Fruit fly (Drosophila melanogaster): ENCODE results near the gene PlexB.

Gene PlexB

dm6 chr4:43179-43935 lies at the start of gene PlexB:
TSS of gene PlexB (minus strand) at chr4:43778.
- no peak for TF ChIP-seq CG6854 (GFP tag; optimal IDR thresholded peaks at IDR 0.05)
- peak; percentile 11 for TF ChIP-seq lz (GFP tag; optimal IDR thresholded peaks at IDR 0.05)
- TF ChIP-seq Eip78C (GFP tag): peak; percentile 62
- no peak for TF ChIP-seq Ets96B (tag; optimal IDR thresholded peaks at IDR 0.05)
- peak; percentile 70 for TF ChIP-seq fkh (GFP tag; optimal IDR thresholded peaks at IDR 0.05)
- no peak for TF ChIP-seq CG10631 (GFP tag; optimal IDR thresholded peaks at IDR 0.05)
- TF ChIP-seq Hr39 (GFP tag; optimal IDR thresholded peaks at IDR 0.05): peak; percentile 33
- peak; percentile 32 for TF ChIP-seq dsx (GFP tag; optimal IDR thresholded peaks at IDR 0.05; ENCODE audit: poor library complexity, severe bottlenecking)
- peak; percentile 27 for TF ChIP-seq CG31627 (GFP tag; optimal IDR thresholded peaks at IDR 0.05)
- TF ChIP-seq CG3032 (tag; optimal IDR thresholded peaks at IDR 0.05): peak; percentile 31
- peak; percentile 5 for TF ChIP-seq topi (GFP tag; optimal IDR thresholded peaks at IDR 0.05)
- peak; percentile 24 for TF ChIP-seq pdm3 (GFP tag; optimal IDR thresholded peaks at IDR 0.05)
- TF ChIP-seq eg (GFP tag; IDR thresholded peaks at IDR 0.05): no peak

- TF ChIP-seq CG6792 (GFP tag; optimal IDR thresholded peaks at IDR 0.05) (no peak), lz (GFP tag; optimal IDR thresholded peaks at IDR 0.05) (no peak), topi (GFP tag; optimal IDR thresholded peaks at IDR 0.05) (no peak), CG6808 (GFP tag; optimal IDR thresholded peaks at IDR 0.05) (no peak), CG3032 (tag; optimal IDR thresholded peaks at IDR 0.05) (no peak), CG8319 (GFP tag; optimal IDR thresholded peaks at IDR 0.05) (no peak)
These were observed 48.4 kb upstream of the PlexB start for dm6 chr4:92000-92399.

- TF ChIP-seq esn (GFP tag; optimal IDR thresholded peaks at IDR 0.05) (no peak), Eip78C (GFP tag) (no peak), CG6854 (GFP tag; optimal IDR thresholded peaks at IDR 0.05) (no peak), cyc (GFP tag; optimal IDR thresholded peaks at IDR 0.05) (no peak), CG6163 (GFP tag; IDR thresholded peaks at IDR 0.05) (no peak), CG1621 (tag; optimal IDR thresholded peaks at IDR 0.05) (no peak), CG8119 (GFP tag; IDR thresholded peaks at IDR 0.05) (no peak), CG6276 (GFP tag; optimal IDR thresholded peaks at IDR 0.05) (no peak), CG3032 (tag; optimal IDR thresholded peaks at IDR 0.05) (no peak), dac (GFP tag; optimal IDR thresholded peaks at IDR 0.05) (no peak), Sox102F (GFP tag; optimal IDR thresholded peaks at IDR 0.05) (no peak), fd59A (GFP tag; optimal IDR thresholded peaks at IDR 0.05) (no peak), CG11294 (GFP tag; IDR thresholded peaks at IDR 0.05) (no peak), CG9139 (GFP tag; optimal IDR thresholded peaks at IDR 0.05) (no peak), salr (GFP tag; optimal IDR thresholded peaks at IDR 0.05) (no peak), dsx (GFP tag; optimal IDR thresholded peaks at IDR 0.05; ENCODE audit: poor library complexity, severe bottlenecking) (no peak)
These were observed 46.1 kb upstream of the PlexB start for dm6 chr4:89709-90108.

dm6 chr4:87278-87677 lies 43.7 kb upstream of the PlexB start:
- TF ChIP-seq Eip75B (GFP tag; optimal IDR thresholded peaks at IDR 0.05): no peak
- TF ChIP-seq Eip78C (GFP tag): peak; percentile 25

dm6 chr4:84868-85267 lies 41.3 kb upstream of the PlexB start:
- TF ChIP-seq CG8632 (GFP tag; optimal IDR thresholded peaks at IDR 0.05): no peak
- no peak for TF ChIP-seq CG3032 (tag; optimal IDR thresholded peaks at IDR 0.05)
- TF ChIP-seq CG11902 (GFP tag; optimal IDR thresholded peaks at IDR 0.05): no peak
- TF ChIP-seq fkh (GFP tag; optimal IDR thresholded peaks at IDR 0.05): no peak
- TF ChIP-seq CG32006 (GFP tag; optimal IDR thresholded peaks at IDR 0.05): no peak
- TF ChIP-seq CG11294 (GFP tag; IDR thresholded peaks at IDR 0.05): no peak
- TF ChIP-seq CG7368 (GFP tag; optimal IDR thresholded peaks at IDR 0.05): no peak
- TF ChIP-seq topi (GFP tag; optimal IDR thresholded peaks at IDR 0.05): no peak
- no peak for TF ChIP-seq fd59A (GFP tag; optimal IDR thresholded peaks at IDR 0.05)
- TF ChIP-seq CG31627 (GFP tag; optimal IDR thresholded peaks at IDR 0.05): no peak
- no peak for TF ChIP-seq salr (GFP tag; optimal IDR thresholded peaks at IDR 0.05)
- TF ChIP-seq cyc (GFP tag; optimal IDR thresholded peaks at IDR 0.05): no peak
- no peak for TF ChIP-seq CG4318 (GFP tag; optimal IDR thresholded peaks at IDR 0.05)
- TF ChIP-seq CG6792 (GFP tag; optimal IDR thresholded peaks at IDR 0.05): no peak
- TF ChIP-seq Gug (GFP tag; IDR thresholded peaks at IDR 0.05): no peak
- TF ChIP-seq Hr4 (GFP tag; optimal IDR thresholded peaks at IDR 0.05): no peak
